Fruit fly (Drosophila melanogaster) whole organism, embryonic: ENCODE measurements around the gene ph-d.

Source experiments
- Atf6 ChIP-seq: fragments of 200-800 bp; sonication (Bioruptor generic); IDR thresholded peaks from 2 replicates; pipeline ENCODE4 v1.3.6; 2022; ENCODE audit warnings: missing biosample characterization, missing genetic modification characterization
- BtbVII ChIP-seq: fragments of 200-800 bp; sonication (Bioruptor generic); optimal IDR thresholded peaks from 3 replicates; lab custom pipeline; 2017; ENCODE audit warnings: missing biosample characterization, mild to moderate bottlenecking, missing genetic modification characterization
- CG10979 ChIP-seq: fragments of 200-800 bp; sonication (Bioruptor generic); optimal IDR thresholded peaks from 2 replicates; lab custom pipeline; 2018; ENCODE audit warnings: missing biosample characterization, mild to moderate bottlenecking, missing genetic modification characterization, moderate library complexity
- CG11695 ChIP-seq: fragments of 200-800 bp; sonication (Bioruptor generic); IDR thresholded peaks from 3 replicates; pipeline ENCODE4 v1.3.6; 2022; ENCODE audit warnings: missing biosample characterization, missing genetic modification characterization
- CG2875 ChIP-seq: fragments of 200-800 bp; sonication (Bioruptor generic); optimal IDR thresholded peaks from 2 replicates; lab custom pipeline; 2017; ENCODE audit warnings: missing biosample characterization, mild to moderate bottlenecking, missing genetic modification characterization, missing genetic modification reagents
- CG3065 ChIP-seq: fragments of 200-800 bp; sonication (Bioruptor generic); optimal IDR thresholded peaks from 2 replicates; lab custom pipeline; 2016; ENCODE audit warnings: missing biosample characterization, missing genetic modification characterization
- CG32532 ChIP-seq: fragments of 200-800 bp; sonication (Bioruptor generic); IDR thresholded peaks from 2 replicates; pipeline ENCODE4 v1.3.6; 2022; ENCODE audit warnings: missing biosample characterization, missing genetic modification characterization
- CG34422 ChIP-seq: fragments of 200-800 bp; sonication (Bioruptor generic); IDR thresholded peaks from 3 replicates; pipeline ENCODE4 v1.3.6; 2022; ENCODE audit warnings: missing biosample characterization, missing genetic modification characterization
- CG4707 ChIP-seq: fragments of 200-800 bp; sonication (Bioruptor generic); optimal IDR thresholded peaks from 2 replicates; lab custom pipeline; 2018; ENCODE audit warnings: missing biosample characterization, mild to moderate bottlenecking, missing genetic modification characterization, moderate library complexity
- CG6654 ChIP-seq: fragments of 200-800 bp; sonication (Bioruptor generic); optimal IDR thresholded peaks from 2 replicates; lab custom pipeline; 2017; ENCODE audit warnings: missing biosample characterization, mild to moderate bottlenecking, missing genetic modification characterization
- CG7987 ChIP-seq: fragments of 200-800 bp; sonication (Bioruptor generic); optimal IDR thresholded peaks from 2 replicates; lab custom pipeline; 2018; ENCODE audit warnings: missing biosample characterization, mild to moderate bottlenecking, missing genetic modification characterization, moderate library complexity
- CG8924 ChIP-seq: fragments of 200-800 bp; optimal IDR thresholded peaks from 3 replicates; lab custom pipeline; 2019; ENCODE audit warnings: missing biosample characterization, mild to moderate bottlenecking, missing genetic modification characterization, moderate library complexity
- CTCF ChIP-seq: fragments of 200-800 bp; sonication (Bioruptor generic); optimal IDR thresholded peaks from 2 replicates; lab custom pipeline; 2017; ENCODE audit warnings: missing biosample characterization, mild to moderate bottlenecking, missing genetic modification characterization, moderate library complexity
- Dek ChIP-seq: fragments of 200-800 bp; sonication (Bioruptor generic); optimal IDR thresholded peaks from 3 replicates; lab custom pipeline; 2019; ENCODE audit warnings: missing biosample characterization, mild to moderate bottlenecking, missing genetic modification characterization, moderate library complexity
- Fer2 ChIP-seq: fragments of 200-800 bp; sonication (Bioruptor generic); optimal IDR thresholded peaks from 2 replicates; lab custom pipeline; 2018; ENCODE audit warnings: missing biosample characterization, mild to moderate bottlenecking, missing genetic modification characterization, moderate library complexity
- HHEX ChIP-seq: fragments of 200-800 bp; sonication (Bioruptor generic); optimal IDR thresholded peaks from 3 replicates; lab custom pipeline; 2017; ENCODE audit warnings: missing biosample characterization, mild to moderate bottlenecking, missing genetic modification characterization, missing genetic modification reagents
- HLH4C ChIP-seq: fragments of 200-800 bp; sonication (Bioruptor generic); IDR thresholded peaks from 3 replicates; pipeline ENCODE4 v1.3.6; 2022; ENCODE audit warnings: missing biosample characterization, missing genetic modification characterization; ENCODE audit not compliant: partially characterized antibody
- HmgD ChIP-seq: fragments of 200-800 bp; sonication (Bioruptor generic); optimal IDR thresholded peaks from 3 replicates; lab custom pipeline; 2016; ENCODE audit warnings: missing biosample characterization, missing genetic modification characterization
- Hr39 ChIP-seq: fragments of >200 bp; optimal IDR thresholded peaks from 2 replicates; lab custom pipeline; 2017
- MBD-R2 ChIP-seq: fragments of 200-800 bp; sonication (Bioruptor generic); IDR thresholded peaks from 2 replicates; pipeline ENCODE4 v1.3.6; 2022; ENCODE audit warnings: missing biosample characterization, missing genetic modification characterization
- NC2α ChIP-seq: fragments of 200-800 bp; sonication (Bioruptor generic); optimal IDR thresholded peaks from 2 replicates; lab custom pipeline; 2016; ENCODE audit warnings: missing biosample characterization, missing genetic modification characterization
- NFAT ChIP-seq: fragments of 200-800 bp; sonication (Bioruptor generic); IDR thresholded peaks from 2 replicates; pipeline ENCODE4 v1.3.6; 2022; ENCODE audit warnings: missing biosample characterization, missing genetic modification characterization
- Nf-YA ChIP-seq: fragments of 200-800 bp; sonication (Bioruptor generic); IDR thresholded peaks from 2 replicates; pipeline ENCODE4 v1.3.6; 2022; ENCODE audit warnings: missing biosample characterization, missing genetic modification characterization
- Optix ChIP-seq: fragments of 200-800 bp; sonication (Bioruptor generic); IDR thresholded peaks from 3 replicates; pipeline ENCODE4 v1.3.6; 2022; ENCODE audit warnings: missing biosample characterization, missing genetic modification characterization
- Spps ChIP-seq: fragments of 200-800 bp; sonication (Bioruptor generic); optimal IDR thresholded peaks from 2 replicates; lab custom pipeline; 2018; ENCODE audit warnings: missing biosample characterization, mild to moderate bottlenecking, missing genetic modification characterization
- YL-1 ChIP-seq: fragments of 200-800 bp; sonication (Bioruptor generic); optimal IDR thresholded peaks from 3 replicates; lab custom pipeline; 2017; ENCODE audit warnings: missing biosample characterization, mild to moderate bottlenecking, missing genetic modification characterization
- ac ChIP-seq: fragments of 200-800 bp; sonication (Bioruptor generic); optimal IDR thresholded peaks from 3 replicates; lab custom pipeline; 2017; ENCODE audit warnings: missing biosample characterization, mild to moderate bottlenecking, missing genetic modification characterization
- bigmax ChIP-seq: fragments of 200-800 bp; sonication (Bioruptor generic); optimal IDR thresholded peaks from 2 replicates; lab custom pipeline; 2018; ENCODE audit warnings: missing biosample characterization, mild to moderate bottlenecking, missing genetic modification characterization
- br ChIP-seq: fragments of >200 bp; optimal IDR thresholded peaks from 2 replicates; lab custom pipeline; 2017
- cato ChIP-seq: fragments of 200-800 bp; sonication (Bioruptor generic); optimal IDR thresholded peaks from 2 replicates; lab custom pipeline; 2016; ENCODE audit warnings: missing biosample characterization, missing genetic modification characterization, borderline replicate concordance
- caup ChIP-seq: fragments of 200-800 bp; sonication (Bioruptor generic); optimal IDR thresholded peaks from 3 replicates; lab custom pipeline; 2017; ENCODE audit warnings: missing biosample characterization, mild to moderate bottlenecking, missing genetic modification characterization, moderate library complexity; ENCODE audit not compliant: severe bottlenecking
- ci ChIP-seq: fragments of 200-800 bp; sonication (Bioruptor generic); IDR thresholded peaks from 3 replicates; pipeline ENCODE4 v1.3.6; 2022; ENCODE audit warnings: missing biosample characterization, missing genetic modification characterization
- dimm ChIP-seq: fragments of 200-800 bp; sonication (Bioruptor generic); IDR thresholded peaks from 2 replicates; pipeline ENCODE4 v1.3.6; 2022; ENCODE audit warnings: missing biosample characterization, missing genetic modification characterization
- en ChIP-seq: fragments of 200-800 bp; sonication (Bioruptor generic); optimal IDR thresholded peaks from 2 replicates; lab custom pipeline; 2016; ENCODE audit warnings: missing biosample characterization, missing genetic modification characterization
- eve ChIP-seq, 2 experiments: fragments of >200 bp; optimal IDR thresholded peaks; 2 replicates each; lab custom pipeline; 2017; ENCODE audit warnings: missing biosample characterization in 2 of 2, missing genetic modification characterization in 2 of 2
- fd102C ChIP-seq: fragments of 200-800 bp; sonication (Bioruptor generic); optimal IDR thresholded peaks from 2 replicates; lab custom pipeline; 2018; ENCODE audit warnings: missing biosample characterization, mild to moderate bottlenecking, missing genetic modification characterization, moderate library complexity
- fd3F ChIP-seq: fragments of 200-800 bp; sonication (Bioruptor generic); optimal IDR thresholded peaks from 2 replicates; lab custom pipeline; 2018; ENCODE audit warnings: missing biosample characterization, mild to moderate bottlenecking, missing genetic modification characterization, moderate library complexity
- fru ChIP-seq: fragments of >200 bp; optimal IDR thresholded peaks from 2 replicates; lab custom pipeline; 2017
- grn ChIP-seq: fragments of 200-800 bp; sonication (Bioruptor generic); optimal IDR thresholded peaks from 3 replicates; lab custom pipeline; 2017; ENCODE audit warnings: missing biosample characterization, missing genetic modification characterization
- gsb ChIP-seq: fragments of 200-800 bp; sonication (Bioruptor generic); IDR thresholded peaks from 2 replicates; pipeline ENCODE4 v1.3.6; 2022; ENCODE audit warnings: missing biosample characterization, missing genetic modification characterization
- ham ChIP-seq: fragments of 200-800 bp; sonication (Bioruptor generic); IDR thresholded peaks from 2 replicates; pipeline ENCODE4 v1.3.6; 2022; ENCODE audit warnings: missing biosample characterization, missing genetic modification characterization
- lbe ChIP-seq: fragments of 200-800 bp; sonication (Bioruptor generic); optimal IDR thresholded peaks from 2 replicates; lab custom pipeline; 2016; ENCODE audit warnings: missing biosample characterization, mild to moderate bottlenecking, missing genetic modification characterization
- mirr ChIP-seq: fragments of 200-800 bp; sonication (Bioruptor generic); optimal IDR thresholded peaks from 3 replicates; lab custom pipeline; 2018; ENCODE audit warnings: missing biosample characterization, mild to moderate bottlenecking, missing genetic modification characterization
- onecut ChIP-seq: fragments of 200-800 bp; sonication (Bioruptor generic); IDR thresholded peaks from 2 replicates; pipeline ENCODE4 v1.3.6; 2022; ENCODE audit warnings: missing biosample characterization, missing genetic modification characterization
- p53 ChIP-seq: fragments of 200-800 bp; sonication (Bioruptor generic); optimal IDR thresholded peaks from 2 replicates; lab custom pipeline; 2016; ENCODE audit warnings: missing biosample characterization, missing genetic modification characterization
- phol ChIP-seq: fragments of 200-800 bp; sonication (Bioruptor generic); optimal IDR thresholded peaks from 3 replicates; lab custom pipeline; 2018; ENCODE audit warnings: missing biosample characterization, mild to moderate bottlenecking, missing genetic modification characterization, moderate library complexity
- sc ChIP-seq, 3 experiments: fragments of >200 bp in 2 of 3; fragments of 200-800 bp in 1 of 3; sonication (Bioruptor generic) in 1 of 3; optimal IDR thresholded peaks; 2 replicates in 2 of 3; 3 replicates in 1 of 3; lab custom pipeline; 2017; ENCODE audit warnings: mild to moderate bottlenecking in 1 of 3, missing biosample characterization in 1 of 3, missing genetic modification characterization in 1 of 3, missing genetic modification reagents in 1 of 3
- sens ChIP-seq: fragments of 200-800 bp; sonication (Bioruptor generic); peaks from one replicate; lab custom pipeline; 2016; ENCODE audit warnings: missing biosample characterization, missing genetic modification characterization
- sna ChIP-seq: fragments of 200-800 bp; sonication (Bioruptor generic); IDR thresholded peaks from 2 replicates; pipeline ENCODE4 v1.3.6; 2022; ENCODE audit warnings: missing biosample characterization, missing genetic modification characterization; ENCODE audit not compliant: partially characterized antibody
- sob ChIP-seq: fragments of 200-800 bp; sonication (Bioruptor generic); IDR thresholded peaks from 2 replicates; pipeline ENCODE4 v1.3.6; 2022; ENCODE audit warnings: missing biosample characterization, missing genetic modification characterization
- trh ChIP-seq: fragments of 200-800 bp; sonication (Bioruptor generic); optimal IDR thresholded peaks from 2 replicates; lab custom pipeline; 2016; ENCODE audit warnings: missing biosample characterization, missing genetic modification characterization
- twi ChIP-seq: fragments of 200-800 bp; optimal IDR thresholded peaks from 2 replicates; lab custom pipeline; 2019; ENCODE audit warnings: missing biosample characterization, mild to moderate bottlenecking, missing genetic modification characterization, moderate library complexity
- usp ChIP-seq: fragments of >200 bp; optimal IDR thresholded peaks from 2 replicates; lab custom pipeline; 2017; ENCODE audit warnings: missing biosample characterization, missing genetic modification characterization

ph-d gene

DNA sequence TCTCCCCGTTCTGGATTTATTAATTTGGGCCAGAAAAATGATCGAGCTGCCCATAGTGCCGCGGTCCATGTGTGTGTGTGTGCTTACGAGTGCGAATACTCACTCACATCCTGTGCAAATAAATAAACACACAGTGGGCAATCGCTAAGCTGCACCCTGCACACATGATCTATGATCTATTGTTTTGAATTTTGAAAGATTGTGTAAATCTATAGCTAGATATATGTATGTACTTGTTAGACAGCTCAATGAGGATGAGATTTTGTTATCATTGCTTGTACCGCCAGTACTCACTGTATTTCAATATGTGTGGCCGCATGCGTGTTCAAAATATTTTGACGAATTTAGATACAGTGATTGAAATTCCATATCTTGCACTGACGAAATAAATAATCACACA lies 40.0 kb downstream of the ph-d start (continued):
- TF ChIP-seq Spps (tag; lab: Kevin White, UChicago) (no peak), trh (GFP tag; lab: Kevin White, UChicago) (no peak), CG8924 (no peak), MBD-R2 (peak; percentile 46; the same call in 1 of the 2 replicates), mirr (GFP tag; lab: Kevin White, UChicago) (peak; percentile 68), ci (GFP tag; lab: Robert Waterston, UW) (peak; percentile 54; the same call in 2 of the 3 replicates), en (no peak), twi (no peak), YL-1 (GFP tag; lab: Kevin White, UChicago) (no peak), CG6654 (GFP tag; lab: Kevin White, UChicago) (no peak), ac (GFP tag; lab: Kevin White, UChicago) (no peak), sna (GFP tag; lab: Robert Waterston, UW) (no peak), CG11695 (no peak), sc (optimal IDR thresholded peaks at IDR 0.05; lab: Kevin White, UChicago) (no peak), sc (GFP tag; optimal IDR thresholded peaks at IDR 0.05; lab: Kevin White, UChicago) (no peak), CG34422 (GFP tag; lab: Robert Waterston, UW) (peak; percentile 25; the same call in 1 of the 3 replicates), Dek (tag; lab: Kevin White, UChicago) (peak; percentile 52), fd102C (GFP tag; lab: Kevin White, UChicago) (no peak), Hr39 (no peak), HHEX (GFP tag; lab: Kevin White, UChicago) (peak; percentile 58), CG32532 (GFP tag; lab: Robert Waterston, UW) (peak; percentile 86), NC2α (GFP tag; lab: Kevin White, UChicago) (no peak), Nf-YA (GFP tag; lab: Robert Waterston, UW) (no peak), dimm (no peak), Atf6 (GFP tag; lab: Robert Waterston, UW) (peak; percentile 74), HmgD (peak; percentile 36), sens (GFP tag; lab: Kevin White, UChicago) (peak; percentile 36), phol (tag; lab: Kevin White, UChicago) (peak; percentile 19), CG10979 (tag; lab: Kevin White, UChicago) (no peak), onecut (GFP tag; lab: Robert Waterston, UW) (no peak), NFAT (GFP tag; lab: Robert Waterston, UW) (peak; percentile 72; the same call in 1 of the 2 replicates), grn (no peak), p53 (GFP tag; lab: Kevin White, UChicago) (no peak), Fer2 (peak; percentile 21), CTCF (GFP tag; lab: Kevin White, UChicago) (no peak), HLH4C (GFP tag; lab: Robert Waterston, UW) (no peak), usp (no peak), CG2875 (GFP tag; lab: Kevin White, UChicago) (no peak), cato (GFP tag; lab: Kevin White, UChicago) (no peak), CG3065 (GFP tag; lab: Kevin White, UChicago) (no peak), caup (peak; percentile 42), CG7987 (GFP tag; lab: Kevin White, UChicago) (no peak), fru (lab: Kevin White, UChicago) (no peak), eve (GFP tag; optimal IDR thresholded peaks at IDR 0.05; lab: Kevin White, UChicago) (no peak), br (lab: Kevin White, UChicago) (no peak), BtbVII (GFP tag; lab: Kevin White, UChicago) (peak; percentile 50), bigmax (GFP tag; lab: Kevin White, UChicago) (no peak), sob (GFP tag; lab: Robert Waterston, UW) (peak; percentile 77), ham (GFP tag; lab: Robert Waterston, UW) (no peak), Optix (GFP tag; lab: Robert Waterston, UW) (0 out of 3 replicates have a peak, but pooled peaks have one; percentile 28), lbe (GFP tag; lab: Kevin White, UChicago) (peak; percentile 80), gsb (peak; percentile 81), CG4707 (GFP tag; lab: Kevin White, UChicago) (peak; percentile 37), fd3F (GFP tag; lab: Kevin White, UChicago) (peak; percentile 55)
